Worm (Caenorhabditis elegans) whole organism, early embryonic: ENCODE results near the gene Y44A6B.3.

Source experiments
- B0310.2 ChIP-seq: sonication (generic microtip); optimal IDR thresholded peaks from 2 replicates; lab custom pipeline; 2016; ENCODE audit warnings: mild to moderate bottlenecking, missing genetic modification characterization, missing compliant biosample characterization
- F13C5.2 ChIP-seq: sonication (generic microtip); optimal IDR thresholded peaks from 2 replicates; lab custom pipeline; 2017; ENCODE audit warnings: mild to moderate bottlenecking, missing genetic modification characterization, inconsistent platforms, missing compliant biosample characterization
- aly-1 ChIP-seq: sonication (generic microtip); optimal IDR thresholded peaks from 2 replicates; lab custom pipeline; 2016; ENCODE audit warnings: missing genetic modification characterization, missing compliant biosample characterization
- ama-1 ChIP-seq: fragments of 150-350 bp; optimal IDR thresholded peaks from 2 replicates; lab custom pipeline; 2014
- ceh-13 ChIP-seq: fragments of 200-800 bp; sonication (Bioruptor generic); optimal IDR thresholded peaks from 2 replicates; lab custom pipeline; 2018; ENCODE audit warnings: mild to moderate bottlenecking, missing genetic modification characterization, missing compliant biosample characterization
- ceh-36 ChIP-seq: sonication (generic microtip); optimal IDR thresholded peaks from 2 replicates; lab custom pipeline; 2016; ENCODE audit warnings: missing genetic modification characterization, inconsistent platforms, missing compliant biosample characterization
- ets-7 ChIP-seq: sonication (generic microtip); optimal IDR thresholded peaks from 2 replicates; lab custom pipeline; 2016; ENCODE audit warnings: missing genotype, missing genetic modification characterization, missing compliant biosample characterization
- flt-1 ChIP-seq: fragments of 200-800 bp; sonication (Bioruptor generic); IDR thresholded peaks from 2 replicates; pipeline ENCODE4 v1.3.6; 2022; ENCODE audit warnings: missing genetic modification characterization, missing compliant biosample characterization
- hmbx-1 ChIP-seq: sonication (generic microtip); optimal IDR thresholded peaks from 2 replicates; lab custom pipeline; 2016; ENCODE audit warnings: mild to moderate bottlenecking, missing genetic modification characterization, missing compliant biosample characterization
- hmg-4 ChIP-seq: fragments of 200-800 bp; sonication (Bioruptor generic); optimal IDR thresholded peaks from 2 replicates; lab custom pipeline; 2018; ENCODE audit warnings: mild to moderate bottlenecking, missing genetic modification characterization, missing compliant biosample characterization
- hnd-1 ChIP-seq: sonication (generic microtip); optimal IDR thresholded peaks from 2 replicates; lab custom pipeline; 2016; ENCODE audit warnings: missing genetic modification characterization, missing compliant biosample characterization
- pes-1 ChIP-seq: fragments of 200-800 bp; sonication (Bioruptor generic); IDR thresholded peaks from 2 replicates; pipeline ENCODE4 v1.3.6; 2022; ENCODE audit warnings: missing genetic modification reagents, missing genetic modification characterization, missing compliant biosample characterization
- scrt-1 ChIP-seq: fragments of 200-800 bp; sonication (Bioruptor generic); IDR thresholded peaks from 2 replicates; pipeline ENCODE4 v1.3.6; 2022; ENCODE audit warnings: missing genetic modification characterization, missing compliant biosample characterization
- sea-1 ChIP-seq: fragments of 200-800 bp; sonication (Bioruptor generic); conservative IDR thresholded peaks from 2 replicates; pipeline ENCODE4 v1.3.6; 2022; ENCODE audit warnings: missing genetic modification characterization, missing compliant biosample characterization
- tbx-11 ChIP-seq: fragments of 200-800 bp; sonication (Bioruptor generic); IDR thresholded peaks from 2 replicates; pipeline ENCODE4 v1.3.6; 2022; ENCODE audit warnings: missing genetic modification characterization, missing compliant biosample characterization
- tbx-37 ChIP-seq: fragments of 200-800 bp; sonication (Bioruptor generic); conservative IDR thresholded peaks from 2 replicates; pipeline ENCODE4 v1.3.6; 2022; ENCODE audit warnings: missing genetic modification reagents, missing genetic modification characterization, missing compliant biosample characterization
- tra-4 ChIP-seq: sonication (generic microtip); optimal IDR thresholded peaks from 2 replicates; lab custom pipeline; 2017; ENCODE audit warnings: missing genetic modification characterization, missing compliant biosample characterization

The Y44A6B.3 gene

DNA sequence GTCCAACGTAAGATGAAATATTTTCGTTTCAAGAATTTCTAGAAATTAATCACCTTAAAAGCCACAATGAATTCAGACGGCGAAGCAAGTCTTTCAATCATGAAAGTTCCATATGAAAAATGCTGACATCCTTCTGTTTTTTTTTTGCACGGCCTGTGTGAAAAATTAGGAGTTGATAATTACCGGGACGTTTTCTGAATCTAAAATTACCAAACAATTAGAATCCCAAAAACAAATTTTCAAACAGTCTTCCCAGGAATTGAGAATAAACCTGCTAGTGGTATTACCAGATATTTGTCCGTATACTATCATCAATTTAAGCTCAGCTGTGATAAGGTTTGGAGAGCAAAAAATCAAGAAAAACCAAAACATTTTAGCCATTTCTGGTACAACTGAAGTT, at the start of gene Y44A6B.3:
Gene Y44A6B.3 (minus strand): TSS at position 101 of the 400 bp plus-strand sequence.
- no peak for TF ChIP-seq tbx-37 (GFP tag; lab: Robert Waterston, UW)
- no peak for TF ChIP-seq flt-1 (GFP tag; lab: Robert Waterston, UW)
- no peak for TF ChIP-seq hnd-1 (tag; lab: Kevin White, UChicago)
- no peak for TF ChIP-seq tra-4 (tag; lab: Kevin White, UChicago)
- TF ChIP-seq ceh-36 (tag; lab: Kevin White, UChicago), result no peak
- TF ChIP-seq ama-1 (lab: Kevin White, UChicago), result no peak
- no peak for TF ChIP-seq scrt-1 (GFP tag; lab: Robert Waterston, UW)
- TF ChIP-seq aly-1 (tag; lab: Kevin White, UChicago), result no peak
- no peak for TF ChIP-seq F13C5.2 (tag; lab: Kevin White, UChicago)
- no peak for TF ChIP-seq B0310.2 (tag; lab: Kevin White, UChicago)

DNA sequence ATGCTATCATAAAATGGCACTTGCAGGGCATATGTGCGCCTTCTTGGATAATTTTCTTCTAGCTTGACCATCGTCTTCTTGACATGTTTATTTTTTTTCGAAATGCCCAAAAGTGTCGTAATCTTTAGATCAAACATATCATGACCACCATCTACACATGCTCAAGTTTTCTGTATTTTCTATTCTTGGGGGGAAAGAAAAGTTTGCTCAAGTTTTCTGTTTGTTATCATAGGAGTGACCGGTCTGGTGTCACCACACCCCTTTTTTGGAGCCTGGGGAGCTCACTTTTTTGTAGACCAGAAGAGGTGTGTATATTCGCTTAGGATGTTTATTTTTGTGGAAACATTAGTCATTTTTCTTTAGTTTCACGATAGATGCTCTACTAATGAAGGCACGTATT, 47.1 kb upstream of the Y44A6B.3 start, which contains the start of gene klf-2:
Gene klf-2 (plus strand): TSS at position 301 of the 400 bp plus-strand sequence.
- TF ChIP-seq tra-4 (tag; lab: Kevin White, UChicago) (no peak), aly-1 (tag; lab: Kevin White, UChicago) (no peak), flt-1 (GFP tag; lab: Robert Waterston, UW) (no peak), scrt-1 (GFP tag; lab: Robert Waterston, UW) (no peak), B0310.2 (tag; lab: Kevin White, UChicago) (no peak), ceh-13 (GFP tag; lab: Kevin White, UChicago) (no peak)

DNA sequence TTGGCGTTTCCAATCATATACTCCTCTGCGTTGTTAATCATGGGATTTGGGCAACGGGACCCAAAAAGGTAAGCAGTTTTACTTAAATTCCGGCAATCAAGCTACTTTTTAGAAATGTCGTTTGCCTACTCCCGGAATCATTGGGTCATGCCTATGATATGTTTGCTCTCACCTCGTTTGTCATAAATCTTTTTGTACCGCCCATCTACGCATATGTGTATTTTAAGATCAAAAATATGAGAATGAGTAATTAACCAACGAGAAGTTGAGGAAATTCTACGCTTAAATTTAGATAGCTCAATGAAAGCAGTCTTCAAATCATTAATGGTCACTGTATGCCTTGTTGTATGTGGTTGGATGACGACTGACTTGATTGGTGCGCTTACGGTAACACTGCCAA, 44.1 kb upstream of the Y44A6B.3 start:
- TF ChIP-seq hnd-1 (tag; lab: Kevin White, UChicago), result no peak
- TF ChIP-seq ceh-36 (tag; lab: Kevin White, UChicago), result no peak
- TF ChIP-seq hmg-4, result no peak
- no peak for TF ChIP-seq scrt-1 (GFP tag; lab: Robert Waterston, UW)
- no peak for TF ChIP-seq pes-1 (GFP tag; lab: Robert Waterston, UW)
- no peak for TF ChIP-seq tbx-11 (GFP tag; lab: Robert Waterston, UW)
- no peak for TF ChIP-seq ama-1 (lab: Kevin White, UChicago)

DNA sequence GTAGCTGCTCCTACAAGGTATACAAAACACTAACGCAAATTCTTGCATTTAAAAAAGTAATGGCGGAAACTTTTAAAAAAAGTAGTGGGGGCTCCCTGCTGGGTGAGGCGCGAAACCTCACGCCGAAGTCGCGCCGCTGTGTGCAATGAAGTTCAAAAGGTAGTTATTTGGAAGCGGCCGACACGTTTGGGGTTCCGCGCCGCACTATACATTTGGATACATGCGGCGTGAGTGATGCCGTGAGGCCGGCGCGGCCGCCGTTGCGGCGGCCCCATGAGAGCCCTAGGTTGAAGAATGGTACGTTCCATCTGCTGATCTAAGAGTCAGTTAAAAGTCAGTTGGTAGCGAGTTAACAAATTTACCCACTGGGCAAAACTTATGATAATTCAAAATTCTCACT, 43.6 kb upstream of the Y44A6B.3 start:
- no peak for TF ChIP-seq hmbx-1 (tag; lab: Kevin White, UChicago)
- 0 out of 2 replicates have a peak, but pooled peaks have one; percentile 20 for TF ChIP-seq pes-1 (GFP tag; lab: Robert Waterston, UW)

DNA sequence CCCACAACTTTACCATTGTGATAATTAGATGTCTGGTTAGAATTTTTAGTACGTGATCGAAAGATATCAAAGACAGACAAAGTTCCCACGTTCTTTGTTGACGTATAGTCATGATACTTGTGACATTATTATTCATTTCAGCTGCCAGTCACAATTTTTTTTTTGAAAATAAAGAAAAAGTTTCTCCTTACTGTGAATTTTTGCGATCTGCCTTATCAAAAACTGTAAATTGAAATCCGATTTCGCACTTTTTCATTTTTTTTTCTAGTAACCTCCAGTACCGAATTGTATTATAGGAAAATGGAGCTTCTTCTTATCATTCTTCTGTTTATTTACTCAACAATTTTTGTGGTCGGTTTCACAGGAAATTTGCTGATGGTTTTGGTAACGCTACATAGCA, 42.9 kb upstream of the Y44A6B.3 start, which contains the start of gene srsx-35:
Gene srsx-35 (plus strand): TSS at position 301 of the 400 bp plus-strand sequence.
- TF ChIP-seq tra-4 (tag; lab: Kevin White, UChicago) (no peak), F13C5.2 (tag; lab: Kevin White, UChicago) (no peak)

DNA sequence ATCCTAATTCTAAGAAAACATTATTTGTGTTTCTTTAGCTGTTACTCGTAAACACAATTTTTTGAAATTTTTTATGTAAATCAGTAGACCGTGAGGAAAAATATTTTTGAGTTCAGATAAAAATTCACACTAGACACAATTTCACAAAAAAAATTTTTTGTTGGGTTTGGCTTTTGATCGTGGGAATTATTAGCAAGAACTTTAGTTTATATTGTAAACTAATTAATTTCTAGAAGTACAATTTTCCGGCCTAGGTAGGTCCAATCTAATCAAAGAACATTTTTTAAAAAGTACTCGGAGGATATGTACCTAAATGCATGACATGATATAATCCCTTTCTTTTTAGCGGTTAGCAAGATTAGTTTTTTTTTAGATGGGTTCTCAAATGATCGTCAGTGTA, 41.9 kb upstream of the Y44A6B.3 start:
- no peak for TF ChIP-seq flt-1 (GFP tag; lab: Robert Waterston, UW)
- TF ChIP-seq tra-4 (tag; lab: Kevin White, UChicago), result no peak

DNA sequence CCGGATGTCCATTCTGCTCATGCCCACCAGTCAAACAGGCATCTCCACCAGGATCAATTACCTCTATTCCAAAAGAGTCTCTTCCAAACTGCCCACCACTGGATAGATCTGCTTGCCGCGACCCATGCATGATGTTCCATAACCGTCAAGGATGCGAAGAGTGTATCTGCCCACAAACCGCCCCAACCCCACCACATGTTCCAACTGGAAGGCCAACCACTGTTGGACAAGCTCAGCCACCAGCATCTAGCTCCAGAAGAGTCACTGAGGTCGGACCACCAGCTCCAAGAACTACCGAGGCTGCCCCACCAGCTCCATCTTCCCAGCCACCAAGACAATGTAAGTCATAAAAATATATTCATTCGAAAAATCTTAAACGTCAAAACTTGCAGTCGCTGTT, 32.4 kb upstream of the Y44A6B.3 start:
- TF ChIP-seq ceh-36 (tag; lab: Kevin White, UChicago), result no peak
- no peak for TF ChIP-seq ama-1 (lab: Kevin White, UChicago)
- no peak for TF ChIP-seq hmg-4
- TF ChIP-seq flt-1 (GFP tag; lab: Robert Waterston, UW), result no peak
- TF ChIP-seq ets-7 (tag; lab: Kevin White, UChicago), result no peak
- no peak for TF ChIP-seq B0310.2 (tag; lab: Kevin White, UChicago)
- TF ChIP-seq aly-1 (tag; lab: Kevin White, UChicago), result no peak

DNA sequence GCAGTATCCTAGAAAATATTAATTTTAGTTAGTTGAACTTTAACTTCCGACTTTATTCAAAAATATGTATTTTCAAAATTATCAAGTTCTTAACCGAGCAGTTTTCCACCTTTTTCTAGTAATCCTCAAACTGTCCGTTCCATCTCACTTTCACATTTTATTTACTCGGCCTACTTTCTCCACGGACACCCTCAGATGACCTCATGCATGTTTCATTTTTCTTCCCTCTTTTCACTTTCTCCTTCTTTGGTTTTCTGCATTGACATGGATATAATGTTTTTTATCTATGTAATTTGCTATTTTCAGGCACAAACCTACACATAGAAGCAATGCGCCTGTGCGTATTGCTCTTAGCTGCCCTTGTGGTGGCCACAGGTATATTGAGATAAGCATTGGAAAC, 28.7 kb upstream of the Y44A6B.3 start, which contains the start of gene mlt-11:
Gene mlt-11 (plus strand): TSS at position 301 of the 400 bp plus-strand sequence.
- TF ChIP-seq ceh-13 (GFP tag; lab: Kevin White, UChicago), result no peak
- TF ChIP-seq F13C5.2 (tag; lab: Kevin White, UChicago), result no peak
- TF ChIP-seq ets-7 (tag; lab: Kevin White, UChicago), result no peak
- no peak for TF ChIP-seq hmbx-1 (tag; lab: Kevin White, UChicago)
- TF ChIP-seq aly-1 (tag; lab: Kevin White, UChicago), result no peak
- no peak for TF ChIP-seq tbx-11 (GFP tag; lab: Robert Waterston, UW)
- no peak for TF ChIP-seq tbx-37 (GFP tag; lab: Robert Waterston, UW)
- TF ChIP-seq tra-4 (tag; lab: Kevin White, UChicago), result no peak
- TF ChIP-seq hnd-1 (tag; lab: Kevin White, UChicago), result no peak
- TF ChIP-seq ceh-36 (tag; lab: Kevin White, UChicago), result no peak
- TF ChIP-seq ama-1 (lab: Kevin White, UChicago), result no peak
- no peak for TF ChIP-seq B0310.2 (tag; lab: Kevin White, UChicago)
- no peak for TF ChIP-seq flt-1 (GFP tag; lab: Robert Waterston, UW)
- TF ChIP-seq sea-1 (GFP tag; lab: Robert Waterston, UW), result no peak

DNA sequence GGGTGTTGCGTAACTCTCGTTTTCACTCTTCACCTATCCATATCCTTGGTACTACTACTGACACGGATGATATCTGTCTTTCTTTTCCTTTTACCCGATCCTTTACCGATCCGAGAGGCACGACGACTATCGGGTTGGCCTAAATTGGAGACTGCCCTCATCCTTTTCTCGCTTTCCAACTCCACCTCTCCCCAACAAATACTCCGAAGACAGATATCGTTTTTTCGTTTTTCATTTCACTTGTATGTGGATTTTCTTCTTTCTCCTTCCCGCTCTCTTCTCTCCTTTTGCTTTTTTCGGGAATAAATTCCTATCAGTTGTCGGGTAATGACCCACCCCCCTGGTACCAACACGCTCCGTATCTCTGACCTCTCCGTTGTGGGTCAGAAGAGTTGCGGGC, 26.7 kb upstream of the Y44A6B.3 start:
- TF ChIP-seq sea-1 (GFP tag; lab: Robert Waterston, UW) (no peak), flt-1 (GFP tag; lab: Robert Waterston, UW) (no peak), tra-4 (tag; lab: Kevin White, UChicago) (no peak), scrt-1 (GFP tag; lab: Robert Waterston, UW) (no peak), ama-1 (lab: Kevin White, UChicago) (no peak), aly-1 (tag; lab: Kevin White, UChicago) (no peak), F13C5.2 (tag; lab: Kevin White, UChicago) (no peak)
